Worm (Caenorhabditis elegans) whole organism, mixed stage, embryonic: ENCODE measurements around the gene grd-11.
"Not testable (repeated sequence)": the region's sequence is repeated elsewhere in the genome, so short reads cannot be mapped to it uniquely, and the experiment has no call there.

Experiments used
- M03D4.4 ChIP-seq: sonication (generic microtip); optimal IDR thresholded peaks from 2 replicates; lab custom pipeline; 2017; ENCODE audit warnings: mild to moderate bottlenecking, missing genetic modification characterization, missing compliant biosample characterization
- bed-3 ChIP-seq: fragments of 200-800 bp; sonication (Bioruptor generic); optimal IDR thresholded peaks from 3 replicates; lab custom pipeline; 2018; ENCODE audit warnings: mild to moderate bottlenecking, missing genetic modification characterization, moderate library complexity, missing compliant biosample characterization
- blmp-1 ChIP-seq: fragments of 150-350 bp; optimal IDR thresholded peaks from 2 replicates; lab custom pipeline; 2014; ENCODE audit warnings: missing biosample characterization, missing genetic modification characterization
- ceh-43 ChIP-seq: fragments of 200-800 bp; sonication (Bioruptor generic); optimal IDR thresholded peaks from 2 replicates; lab custom pipeline; 2018; ENCODE audit warnings: mild to moderate bottlenecking, missing genetic modification characterization, moderate library complexity, missing compliant biosample characterization
- ces-1 ChIP-seq: fragments of 150-350 bp; optimal IDR thresholded peaks from 2 replicates; lab custom pipeline; 2014; ENCODE audit warnings: missing biosample characterization, missing genetic modification reagents, missing genetic modification characterization
- cnd-1 ChIP-seq: fragments of 200-800 bp; sonication (Bioruptor generic); optimal IDR thresholded peaks from 2 replicates; lab custom pipeline; 2018; ENCODE audit warnings: mild to moderate bottlenecking, missing genetic modification characterization, missing compliant biosample characterization
- drap-1 ChIP-seq: fragments of 200-800 bp; sonication (Bioruptor generic); optimal IDR thresholded peaks from 3 replicates; lab custom pipeline; 2018; ENCODE audit warnings: mild to moderate bottlenecking, missing genetic modification characterization, missing compliant biosample characterization
- flh-1 ChIP-seq: fragments of 200-800 bp; sonication (Bioruptor generic); optimal IDR thresholded peaks from 2 replicates; lab custom pipeline; 2018; ENCODE audit warnings: mild to moderate bottlenecking, missing genetic modification characterization, moderate library complexity, missing compliant biosample characterization
- ham-2 ChIP-seq: fragments of 200-800 bp; sonication (Bioruptor generic); optimal IDR thresholded peaks from 2 replicates; lab custom pipeline; 2018; ENCODE audit warnings: mild to moderate bottlenecking, missing genetic modification characterization, missing compliant biosample characterization
- lin-13 ChIP-seq: fragments of 150-350 bp; optimal IDR thresholded peaks from 2 replicates; lab custom pipeline; 2014; ENCODE audit warnings: missing biosample characterization, missing genetic modification characterization
- lin-32 ChIP-seq: fragments of 200-800 bp; sonication (Bioruptor generic); optimal IDR thresholded peaks from 2 replicates; lab custom pipeline; 2018; ENCODE audit warnings: mild to moderate bottlenecking, missing genetic modification characterization, missing compliant biosample characterization
- lsy-2 ChIP-seq: fragments of 150-350 bp; optimal IDR thresholded peaks from 2 replicates; lab custom pipeline; 2014; ENCODE audit warnings: missing biosample characterization, missing genetic modification characterization
- mab-5 ChIP-seq: fragments of 150-350 bp; optimal IDR thresholded peaks from 2 replicates; lab custom pipeline; 2014; ENCODE audit warnings: missing biosample characterization, missing genetic modification characterization
- mep-1 ChIP-seq: fragments of 150-350 bp; optimal IDR thresholded peaks from 2 replicates; lab custom pipeline; 2017; ENCODE audit warnings: missing biosample characterization, missing genetic modification reagents, missing genetic modification characterization, inconsistent platforms
- mls-2 ChIP-seq: sonication (generic microtip); optimal IDR thresholded peaks from 2 replicates; lab custom pipeline; 2016; ENCODE audit warnings: mild to moderate bottlenecking, missing genetic modification characterization, moderate library complexity, missing compliant biosample characterization
- nhr-12 ChIP-seq: fragments of 150-350 bp; optimal IDR thresholded peaks from 2 replicates; lab custom pipeline; 2014; ENCODE audit warnings: missing biosample characterization, missing genetic modification characterization
- nhr-2 ChIP-seq: fragments of 150-350 bp; optimal IDR thresholded peaks from 2 replicates; lab custom pipeline; 2014; ENCODE audit warnings: missing biosample characterization, missing genetic modification characterization
- nhr-28 ChIP-seq: fragments of 150-350 bp; optimal IDR thresholded peaks from 2 replicates; lab custom pipeline; 2014; ENCODE audit warnings: missing biosample characterization, missing genetic modification characterization
- nhr-76 ChIP-seq: sonication (generic microtip); optimal IDR thresholded peaks from 2 replicates; lab custom pipeline; 2017; ENCODE audit warnings: missing biosample characterization, missing genetic modification characterization
- sptf-1 ChIP-seq: sonication (generic microtip); optimal IDR thresholded peaks from 2 replicates; lab custom pipeline; 2017; ENCODE audit warnings: mild to moderate bottlenecking, missing genetic modification characterization, moderate library complexity, missing compliant biosample characterization
- tbx-8 ChIP-seq: fragments of 200-800 bp; sonication (Bioruptor generic); optimal IDR thresholded peaks from 2 replicates; lab custom pipeline; 2018; ENCODE audit warnings: mild to moderate bottlenecking, missing genetic modification characterization, moderate library complexity, missing compliant biosample characterization
- unc-120 ChIP-seq: sonication (generic microtip); optimal IDR thresholded peaks from 2 replicates; lab custom pipeline; 2017; ENCODE audit warnings: missing genetic modification characterization, missing compliant biosample characterization; ENCODE audit not compliant: poor library complexity, severe bottlenecking
- unc-62 ChIP-seq: fragments of 150-350 bp; optimal IDR thresholded peaks from 2 replicates; lab custom pipeline; 2014; ENCODE audit warnings: missing biosample characterization, missing genetic modification reagents, missing genetic modification characterization
- ztf-11 ChIP-seq: fragments of 150-350 bp; optimal IDR thresholded peaks from 2 replicates; lab custom pipeline; 2014; ENCODE audit warnings: missing biosample characterization, missing genetic modification characterization

grd-11 gene

DNA sequence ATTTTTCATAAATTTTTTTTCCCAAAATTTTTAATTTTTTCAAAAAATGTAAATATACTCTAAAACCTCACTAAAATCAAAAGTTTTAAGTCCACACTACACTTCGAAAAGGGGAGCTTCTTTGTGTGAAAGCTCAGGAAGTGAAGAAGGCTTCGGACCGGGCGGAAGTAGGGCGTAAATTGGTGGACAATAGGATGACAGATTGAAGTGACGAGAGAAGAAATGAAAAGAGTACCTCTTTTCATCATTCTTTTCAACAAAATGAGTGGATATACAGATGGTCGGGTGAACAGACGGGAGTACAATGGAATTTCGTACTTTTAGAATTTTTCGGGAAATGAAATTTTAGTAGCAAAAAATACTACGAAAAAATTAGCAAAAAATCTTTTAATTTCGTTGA lies 17.7 kb upstream of the grd-11 start:
- TF ChIP-seq tbx-8 (GFP tag; lab: Kevin White, UChicago) (no peak), ces-1 (GFP tag; lab: Kevin White, UChicago) (peak; percentile 74), lin-13 (no peak)
- TF ChIP-seq, all 35 proteins: peak for 1

ce11 chrV:20344889-20345288 lies 11.7 kb upstream of the grd-11 start, which contains the start of gene Y38H6A.3:
Y38H6A.3 (plus strand) TSS chrV:20345189.
- TF ChIP-seq mab-5 (tag; lab: Kevin White, UChicago) (no peak), nhr-2 (tag; lab: Kevin White, UChicago) (no peak), nhr-28 (no peak), flh-1 (GFP tag; lab: Kevin White, UChicago) (no peak), cnd-1 (tag; lab: Kevin White, UChicago) (no peak), unc-62 (no peak), mep-1 (tag; lab: Kevin White, UChicago) (no peak), mls-2 (tag; lab: Kevin White, UChicago) (no peak), unc-120 (no peak)

ce11 chrV:20347625-20348024 lies 8.9 kb upstream of the grd-11 start:
- TF ChIP-seq ztf-11 (tag; lab: Kevin White, UChicago) (no peak), blmp-1 (no peak), nhr-76 (no peak), bed-3 (no peak), mls-2 (tag; lab: Kevin White, UChicago) (no peak), cnd-1 (tag; lab: Kevin White, UChicago) (no peak), lsy-2 (no peak), drap-1 (GFP tag; lab: Kevin White, UChicago) (no peak), nhr-2 (tag; lab: Kevin White, UChicago) (no peak), lin-13 (no peak), tbx-8 (GFP tag; lab: Kevin White, UChicago) (no peak)

ce11 chrV:20350382-20350781 lies 6.2 kb upstream of the grd-11 start:
- TF ChIP-seq tbx-8 (GFP tag; lab: Kevin White, UChicago): no peak
- TF ChIP-seq mls-2 (tag; lab: Kevin White, UChicago): no peak
- TF ChIP-seq cnd-1 (tag; lab: Kevin White, UChicago): no peak
- no peak for TF ChIP-seq ceh-43
- TF ChIP-seq mep-1 (tag; lab: Kevin White, UChicago): no peak

- TF ChIP-seq sptf-1 (tag; lab: Kevin White, UChicago) (no peak), M03D4.4 (tag; lab: Kevin White, UChicago) (no peak), ceh-43 (no peak), mls-2 (tag; lab: Kevin White, UChicago) (no peak)
Measured at ce11 chrV:20351195-20351594, 5.4 kb upstream of the grd-11 start, which contains the start of gene K02E2.1. K02E2.1 (plus strand) TSS chrV:20351495.

DNA sequence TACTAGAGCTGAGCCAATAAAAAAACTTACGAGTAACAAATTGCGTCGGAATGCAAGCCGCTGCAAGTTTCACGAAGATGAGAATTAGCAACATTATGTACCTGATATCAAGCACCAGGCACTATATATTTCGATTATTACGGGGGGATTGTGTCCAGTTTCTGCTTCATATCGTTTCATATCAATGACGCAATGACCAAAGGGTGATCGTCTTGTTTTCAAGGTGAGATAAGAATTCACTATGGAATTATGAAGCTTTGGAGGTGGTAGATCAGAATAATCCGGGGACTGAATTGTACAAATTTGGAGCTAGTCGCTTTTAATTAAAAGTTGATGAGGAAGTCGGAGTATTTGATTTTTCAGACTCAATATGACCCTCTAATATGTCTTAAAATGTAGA lies 10.3 kb downstream of the grd-11 start, which contains the start of gene K02E2.8:
Gene K02E2.8, minus strand, starts transcription at position 101 of the 400 bp plus-strand sequence.
- no peak for TF ChIP-seq unc-120
- TF ChIP-seq drap-1 (GFP tag; lab: Kevin White, UChicago): no peak
- TF ChIP-seq blmp-1: no peak
- no peak for TF ChIP-seq ces-1 (GFP tag; lab: Kevin White, UChicago)
- no peak for TF ChIP-seq nhr-28
- TF ChIP-seq nhr-12 (tag; lab: Kevin White, UChicago): no peak
- no peak for TF ChIP-seq mab-5 (tag; lab: Kevin White, UChicago)
- TF ChIP-seq tbx-8 (GFP tag; lab: Kevin White, UChicago): no peak
- TF ChIP-seq lin-32 (GFP tag; lab: Kevin White, UChicago): no peak
- no peak for TF ChIP-seq nhr-2 (tag; lab: Kevin White, UChicago)

DNA sequence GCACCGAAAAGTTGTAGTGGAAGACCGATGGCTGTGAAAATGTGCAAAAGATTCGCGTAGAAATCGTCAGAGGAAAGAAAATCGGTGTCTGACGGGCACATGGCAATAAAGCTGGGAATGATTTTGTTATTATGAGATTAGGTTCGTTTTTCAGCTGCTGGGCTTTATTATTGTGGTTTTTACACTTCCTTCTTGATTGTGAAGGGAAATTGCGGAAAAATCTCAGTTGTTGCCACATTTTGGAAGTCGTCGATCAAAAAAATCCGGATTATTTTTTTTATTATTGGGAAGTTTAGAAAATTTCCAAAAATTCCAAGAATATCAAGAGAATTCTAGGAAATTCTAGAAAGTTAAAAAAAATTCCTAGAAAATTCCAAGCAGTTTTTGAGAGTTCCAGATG lies 12.6 kb downstream of the grd-11 start, which contains the start of gene srh-177:
Gene srh-177, minus strand, starts transcription at position 101 of the 400 bp plus-strand sequence.
- TF ChIP-seq ham-2; drap-1 (GFP tag; lab: Kevin White, UChicago); unc-120: not testable (repeated sequence)
- TF ChIP-seq, all 35 proteins: peak for 0; not testable (repeated sequence) for 35

DNA sequence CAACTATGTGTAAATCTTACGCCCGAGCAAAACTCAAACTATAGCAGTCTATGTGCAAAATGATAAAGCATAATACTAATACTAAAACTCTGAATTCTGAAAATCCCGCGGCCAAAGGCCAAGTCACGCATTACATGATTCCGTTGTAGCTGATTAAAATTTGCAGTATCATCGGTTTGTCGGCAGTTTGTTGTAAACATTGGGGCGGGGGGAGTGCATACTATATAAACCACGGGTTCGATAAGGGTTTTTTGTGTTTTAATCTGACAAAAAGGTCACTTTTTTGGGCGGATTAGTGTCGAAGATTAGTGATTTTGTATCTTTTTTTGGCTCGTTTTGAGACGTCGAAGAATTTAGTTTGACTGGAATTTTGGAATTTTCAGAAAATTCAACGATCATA lies 17.9 kb downstream of the grd-11 start:
- TF ChIP-seq ztf-11 (tag; lab: Kevin White, UChicago) (no peak), flh-1 (GFP tag; lab: Kevin White, UChicago) (no peak), M03D4.4 (tag; lab: Kevin White, UChicago) (no peak), ham-2 (no peak), unc-62 (no peak), nhr-12 (tag; lab: Kevin White, UChicago) (no peak)
